Worm (Caenorhabditis elegans) whole organism, L1 larva: ENCODE measurements around the gene cbs-1.

Experiments
- C16A3.4 ChIP-seq: fragments of 150-350 bp; optimal IDR thresholded peaks from 2 replicates; lab custom pipeline; 2014; ENCODE audit warnings: missing biosample characterization, missing genetic modification characterization
- F16B12.6 ChIP-seq: fragments of 150-350 bp; optimal IDR thresholded peaks from 2 replicates; lab custom pipeline; 2014; ENCODE audit warnings: missing biosample characterization, missing genetic modification characterization
- aly-2 ChIP-seq: fragments of 150-350 bp; optimal IDR thresholded peaks from 2 replicates; lab custom pipeline; 2014; ENCODE audit warnings: missing biosample characterization, missing genetic modification characterization
- blmp-1 ChIP-seq: fragments of 150-350 bp; optimal IDR thresholded peaks from 2 replicates; lab custom pipeline; 2014; ENCODE audit warnings: missing biosample characterization, missing genetic modification characterization
- ceh-63 ChIP-seq: fragments of 200-800 bp; sonication (Bioruptor generic); optimal IDR thresholded peaks from 2 replicates; lab custom pipeline; 2018; ENCODE audit warnings: mild to moderate bottlenecking, missing genetic modification characterization, missing compliant biosample characterization
- ceh-82 ChIP-seq, 3 experiments: fragments of 150-350 bp in 1 of 3; sonication (generic microtip) in 2 of 3; optimal IDR thresholded peaks; 2 replicates each; lab custom pipeline; 2014 to 2017; ENCODE audit warnings: missing biosample characterization in 3 of 3, missing genetic modification characterization in 3 of 3
- ceh-88 ChIP-seq: fragments of 200-800 bp; sonication (Bioruptor generic); IDR thresholded peaks from 2 replicates; pipeline ENCODE4 v1.3.6; 2022; ENCODE audit warnings: missing genetic modification characterization, missing compliant biosample characterization
- dsc-1 ChIP-seq: sonication (generic microtip); optimal IDR thresholded peaks from 2 replicates; lab custom pipeline; 2016; ENCODE audit warnings: mild to moderate bottlenecking, missing genetic modification characterization, missing compliant biosample characterization
- efl-1 ChIP-seq, 4 experiments: fragments of 150-350 bp; optimal IDR thresholded peaks in 3 of 4; peaks in 1 of 4; 1 replicate in 1 of 4; 2 replicates in 3 of 4; lab custom pipeline; 2014; ENCODE audit warnings: missing biosample characterization in 2 of 4, missing genetic modification characterization in 2 of 4, missing genetic modification reagents in 2 of 4
- efl-3 ChIP-seq: fragments of 200-800 bp; sonication (Bioruptor generic); optimal IDR thresholded peaks from 2 replicates; lab custom pipeline; 2018; ENCODE audit warnings: mild to moderate bottlenecking, missing genetic modification characterization, missing compliant biosample characterization
- egl-27 ChIP-seq, 2 experiments: fragments of 150-350 bp in 1 of 2; sonication (generic microtip); optimal IDR thresholded peaks; 3 replicates each; lab custom pipeline; 2017 to 2018; ENCODE audit warnings: missing biosample characterization in 2 of 2, missing genetic modification characterization in 2 of 2, missing genetic modification reagents in 2 of 2
- elt-2 ChIP-seq: sonication (generic microtip); optimal IDR thresholded peaks from 2 replicates; lab custom pipeline; 2016; ENCODE audit warnings: missing genetic modification characterization, mild to moderate bottlenecking, inconsistent platforms, missing compliant biosample characterization, missing genetic modification reagents
- elt-3 ChIP-seq, 6 experiments: fragments of 150-350 bp in 1 of 6; sonication (generic microtip); optimal IDR thresholded peaks; 2 replicates each; lab custom pipeline; 2017 to 2018; ENCODE audit warnings: missing biosample characterization in 6 of 6, missing genetic modification characterization in 6 of 6, inconsistent platforms in 1 of 6
- fkh-10 ChIP-seq: sonication (generic microtip); optimal IDR thresholded peaks from 2 replicates; lab custom pipeline; 2017; ENCODE audit warnings: missing biosample characterization, missing genetic modification reagents, missing genetic modification characterization
- fkh-8 ChIP-seq: sonication (generic microtip); optimal IDR thresholded peaks from 2 replicates; lab custom pipeline; 2016; ENCODE audit warnings: mild to moderate bottlenecking, missing genetic modification characterization, missing compliant biosample characterization
- fos-1 ChIP-seq: fragments of 150-350 bp; optimal IDR thresholded peaks from 2 replicates; lab custom pipeline; 2014; ENCODE audit warnings: missing biosample characterization, missing genetic modification characterization
- grh-1 ChIP-seq: fragments of 200-800 bp; sonication (Bioruptor generic); IDR thresholded peaks from 2 replicates; pipeline ENCODE4 v1.3.6; 2022; ENCODE audit warnings: missing genetic modification reagents, missing genetic modification characterization, missing compliant biosample characterization
- irx-1 ChIP-seq: sonication (generic microtip); optimal IDR thresholded peaks from 2 replicates; lab custom pipeline; 2016; ENCODE audit warnings: missing genetic modification characterization, missing compliant biosample characterization
- isw-1 ChIP-seq: fragments of 200-800 bp; sonication (Bioruptor generic); IDR thresholded peaks from 2 replicates; pipeline ENCODE4 v1.3.6; 2022; ENCODE audit warnings: missing genetic modification characterization, missing compliant biosample characterization
- lin-14 ChIP-seq: fragments of 200-800 bp; sonication (Bioruptor generic); optimal IDR thresholded peaks from 2 replicates; lab custom pipeline; 2018; ENCODE audit warnings: mild to moderate bottlenecking, missing genetic modification characterization, moderate library complexity, missing compliant biosample characterization
- lin-35 ChIP-seq, 2 experiments: fragments of 150-350 bp; optimal IDR thresholded peaks; 2 replicates each; lab custom pipeline; 2014; ENCODE audit warnings: missing biosample characterization in 2 of 2, missing genetic modification characterization in 2 of 2, missing genetic modification reagents in 2 of 2
- lsy-2 ChIP-seq, 2 experiments: fragments of 150-350 bp; optimal IDR thresholded peaks; 2 replicates each; lab custom pipeline; 2014; ENCODE audit warnings: missing biosample characterization in 2 of 2, missing genetic modification characterization in 2 of 2
- mdl-1 ChIP-seq, 2 experiments: fragments of 150-350 bp; optimal IDR thresholded peaks; 2 replicates each; lab custom pipeline; 2014 to 2017; ENCODE audit warnings: missing biosample characterization in 2 of 2, missing genetic modification characterization in 2 of 2, inconsistent platforms in 1 of 2
- mef-2 ChIP-seq: fragments of 150-350 bp; optimal IDR thresholded peaks from 2 replicates; lab custom pipeline; 2014; ENCODE audit warnings: missing biosample characterization, missing genetic modification characterization
- nhr-19 ChIP-seq: fragments of 200-800 bp; sonication (Bioruptor generic); conservative IDR thresholded peaks from 2 replicates; pipeline ENCODE4 v1.3.6; 2022; ENCODE audit warnings: missing genetic modification characterization, missing compliant biosample characterization
- nhr-20 ChIP-seq: sonication (generic microtip); optimal IDR thresholded peaks from 2 replicates; lab custom pipeline; 2016; ENCODE audit warnings: mild to moderate bottlenecking, missing genetic modification characterization, missing compliant biosample characterization
- nhr-237 ChIP-seq: fragments of 150-350 bp; optimal IDR thresholded peaks from 2 replicates; lab custom pipeline; 2014; ENCODE audit warnings: missing biosample characterization, missing genetic modification characterization
- nhr-28 ChIP-seq: fragments of 150-350 bp; optimal IDR thresholded peaks from 2 replicates; lab custom pipeline; 2014; ENCODE audit warnings: missing biosample characterization, missing genetic modification characterization
- nhr-47 ChIP-seq: sonication (generic microtip); optimal IDR thresholded peaks from 2 replicates; lab custom pipeline; 2016; ENCODE audit warnings: mild to moderate bottlenecking, missing genetic modification characterization, moderate library complexity, missing compliant biosample characterization
- nhr-71 ChIP-seq: sonication (generic microtip); optimal IDR thresholded peaks from 2 replicates; lab custom pipeline; 2016; ENCODE audit warnings: mild to moderate bottlenecking, missing genetic modification characterization, moderate library complexity, missing compliant biosample characterization
- nhr-77 ChIP-seq: fragments of 150-350 bp; optimal IDR thresholded peaks from 2 replicates; lab custom pipeline; 2014; ENCODE audit warnings: missing biosample characterization, missing genetic modification characterization
- nhr-90 ChIP-seq: sonication (generic microtip); optimal IDR thresholded peaks from 2 replicates; lab custom pipeline; 2016; ENCODE audit warnings: mild to moderate bottlenecking, missing genetic modification characterization, missing compliant biosample characterization; ENCODE audit not compliant: poor library complexity
- pax-3 ChIP-seq: fragments of 200-800 bp; sonication (Bioruptor generic); optimal IDR thresholded peaks from 2 replicates; lab custom pipeline; 2018; ENCODE audit warnings: mild to moderate bottlenecking, missing genetic modification characterization, moderate library complexity, missing compliant biosample characterization
- pqm-1 ChIP-seq: sonication (generic microtip); optimal IDR thresholded peaks from 3 replicates; lab custom pipeline; 2017; ENCODE audit warnings: missing biosample characterization, missing genetic modification characterization
- skn-1 ChIP-seq: fragments of 150-350 bp; optimal IDR thresholded peaks from 2 replicates; lab custom pipeline; 2014; ENCODE audit warnings: missing biosample characterization, missing genetic modification characterization
- snpc-4 ChIP-seq: fragments of 150-350 bp; optimal IDR thresholded peaks from 2 replicates; lab custom pipeline; 2014; ENCODE audit warnings: missing biosample characterization, missing genetic modification characterization
- sox-4 ChIP-seq: sonication (generic microtip); optimal IDR thresholded peaks from 2 replicates; lab custom pipeline; 2016; ENCODE audit warnings: missing genetic modification characterization, missing compliant biosample characterization
- swsn-7 ChIP-seq: sonication (generic microtip); optimal IDR thresholded peaks from 2 replicates; lab custom pipeline; 2016; ENCODE audit warnings: missing genetic modification characterization, missing compliant biosample characterization
- tbx-2 ChIP-seq: sonication (generic microtip); optimal IDR thresholded peaks from 2 replicates; lab custom pipeline; 2016; ENCODE audit warnings: missing genetic modification characterization, missing compliant biosample characterization
- tlp-1 ChIP-seq: fragments of 150-350 bp; optimal IDR thresholded peaks from 2 replicates; lab custom pipeline; 2014; ENCODE audit warnings: missing biosample characterization, missing genetic modification characterization
- unc-130 ChIP-seq: fragments of 150-350 bp; optimal IDR thresholded peaks from 2 replicates; lab custom pipeline; 2017; ENCODE audit warnings: missing biosample characterization, missing genetic modification characterization, inconsistent platforms
- unc-86 ChIP-seq: sonication (generic microtip); optimal IDR thresholded peaks from 2 replicates; lab custom pipeline; 2016; ENCODE audit warnings: missing genetic modification characterization, missing compliant biosample characterization
- unc-98 ChIP-seq: fragments of 200-800 bp; sonication (Bioruptor generic); IDR thresholded peaks from 2 replicates; pipeline ENCODE4 v1.3.6; 2022; ENCODE audit warnings: missing genetic modification characterization, missing compliant biosample characterization
- vab-15 ChIP-seq: sonication (generic microtip); optimal IDR thresholded peaks from 2 replicates; lab custom pipeline; 2017; ENCODE audit warnings: missing genotype, mild to moderate bottlenecking, missing genetic modification characterization, missing compliant biosample characterization
- xbp-1 ChIP-seq: sonication (generic microtip); optimal IDR thresholded peaks from 2 replicates; lab custom pipeline; 2016; ENCODE audit warnings: missing genetic modification characterization, missing compliant biosample characterization
- zag-1 ChIP-seq: fragments of 150-350 bp; optimal IDR thresholded peaks from 2 replicates; lab custom pipeline; 2014; ENCODE audit warnings: missing biosample characterization, missing genetic modification characterization
- zip-4 ChIP-seq: fragments of 200-800 bp; sonication (Bioruptor generic); optimal IDR thresholded peaks from 2 replicates; lab custom pipeline; 2018; ENCODE audit warnings: mild to moderate bottlenecking, missing genetic modification characterization, moderate library complexity, missing compliant biosample characterization
- ztf-4 ChIP-seq: fragments of 150-350 bp; optimal IDR thresholded peaks from 2 replicates; lab custom pipeline; 2014; ENCODE audit warnings: missing biosample characterization, missing genetic modification characterization

cbs-1 gene

DNA sequence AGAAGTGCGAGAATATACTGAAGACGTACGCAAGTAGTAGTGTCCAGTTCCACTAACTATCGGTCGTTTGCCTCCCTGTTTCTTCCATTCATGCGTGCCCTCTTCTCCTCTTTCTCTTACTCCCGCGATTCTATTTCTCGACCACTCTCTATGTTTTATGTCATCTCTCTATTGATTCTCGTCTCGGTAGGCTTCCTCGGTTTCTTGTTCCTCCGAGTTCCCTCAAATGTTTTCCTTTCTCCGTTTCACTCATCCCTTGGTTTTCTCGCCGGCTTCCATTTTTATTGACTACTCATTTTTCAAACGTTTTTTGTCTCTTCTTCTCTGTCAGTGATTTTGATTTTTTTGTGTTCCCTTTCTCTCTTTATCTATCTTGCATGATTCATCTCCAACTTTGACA lies 27.7 kb upstream of the cbs-1 start (continued):
- TF ChIP-seq dsc-1 (tag; lab: Kevin White, UChicago) = peak; percentile 6
- no peak for TF ChIP-seq pqm-1 (tag; lab: Kevin White, UChicago)
- TF ChIP-seq vab-15 = no peak
- peak; percentile 45 for TF ChIP-seq xbp-1 (tag; lab: Kevin White, UChicago)
- peak in 1 of 2 experiments; percentile 74 for TF ChIP-seq mdl-1 (tag; optimal IDR thresholded peaks at IDR 0.05; lab: Kevin White, UChicago)
- TF ChIP-seq fkh-8 (tag; lab: Kevin White, UChicago) = peak; percentile 50
- TF ChIP-seq pax-3 (tag; lab: Kevin White, UChicago) = no peak
- peak; percentile 46 for TF ChIP-seq unc-130 (tag; lab: Kevin White, UChicago)
- TF ChIP-seq zip-4 (GFP tag; lab: Kevin White, UChicago) = no peak
- peak; percentile 70 for TF ChIP-seq nhr-71 (tag; lab: Kevin White, UChicago)
- no peak for TF ChIP-seq elt-2 (tag; lab: Kevin White, UChicago)
- TF ChIP-seq nhr-77 (tag; lab: Kevin White, UChicago) = peak; percentile 48
- no peak for TF ChIP-seq nhr-19 (GFP tag; lab: Robert Waterston, UW)
- TF ChIP-seq aly-2 (tag; lab: Kevin White, UChicago) = no peak
- TF ChIP-seq tbx-2 (tag; lab: Kevin White, UChicago) = peak; percentile 4
- no peak for TF ChIP-seq egl-27 (tag; optimal IDR thresholded peaks at IDR 0.05; lab: Kevin White, UChicago)
- no peak for TF ChIP-seq fkh-10 (GFP tag; lab: Kevin White, UChicago)
- no peak for TF ChIP-seq nhr-237 (tag; lab: Kevin White, UChicago)
- peak; percentile 60 for TF ChIP-seq C16A3.4 (tag; lab: Kevin White, UChicago)
- no peak for TF ChIP-seq mef-2 (tag; lab: Kevin White, UChicago)
- TF ChIP-seq sox-4 (tag; lab: Kevin White, UChicago) = no peak
- peak; percentile 26 for TF ChIP-seq nhr-90
- TF ChIP-seq elt-3 (tag; optimal IDR thresholded peaks at IDR 0.05; lab: Kevin White, UChicago) = peak in 3 of 6 experiments; percentile 41 to 65 (median 64)
- peak; percentile 25 for TF ChIP-seq skn-1 (tag; lab: Kevin White, UChicago)
- TF ChIP-seq unc-98 (GFP tag; lab: Robert Waterston, UW) = no peak
- TF ChIP-seq nhr-20 (tag; lab: Kevin White, UChicago) = peak; percentile 70
- no peak for TF ChIP-seq zag-1 (tag; lab: Kevin White, UChicago)
- peak; percentile 60 for TF ChIP-seq swsn-7
- no peak for TF ChIP-seq ceh-88 (GFP tag; lab: Robert Waterston, UW)
- peak in 1 of 2 experiments; percentile 71 for TF ChIP-seq lsy-2 (tag; optimal IDR thresholded peaks at IDR 0.05; lab: Kevin White, UChicago)
- no peak for TF ChIP-seq unc-86 (tag; lab: Kevin White, UChicago)
- TF ChIP-seq fos-1 (tag; lab: Kevin White, UChicago) = peak; percentile 23

DNA sequence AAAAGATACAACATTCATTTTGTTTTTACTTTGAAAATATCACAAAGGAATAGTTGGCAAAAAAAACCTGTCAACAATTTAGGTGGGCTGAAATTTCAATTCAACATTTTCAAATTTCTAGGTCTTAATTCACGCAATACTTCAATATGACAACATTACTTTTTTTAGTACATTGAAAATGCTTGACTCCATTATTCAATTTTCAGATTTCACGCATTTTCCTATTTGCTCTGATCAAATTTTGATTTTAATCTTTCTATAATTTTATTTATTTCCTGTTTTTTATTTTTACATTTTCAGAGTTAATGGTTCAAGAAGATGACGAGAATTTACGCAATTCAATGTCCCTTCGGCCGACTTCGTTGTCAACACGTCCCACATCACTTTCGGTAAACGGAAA lies 26.5 kb upstream of the cbs-1 start, which contains the start of gene mkk-4:
Gene mkk-4 (plus strand): TSS at position 301 of the 400 bp plus-strand sequence.
- TF ChIP-seq elt-2 (tag; lab: Kevin White, UChicago) (no peak), snpc-4 (tag; lab: Kevin White, UChicago) (no peak), ceh-82 (tag; optimal IDR thresholded peaks at IDR 0.05; lab: Kevin White, UChicago) (no peak), nhr-47 (tag; lab: Kevin White, UChicago) (no peak), irx-1 (tag; lab: Kevin White, UChicago) (no peak), ztf-4 (tag; lab: Kevin White, UChicago) (no peak), tlp-1 (tag; lab: Kevin White, UChicago) (no peak), lin-35 (GFP tag; optimal IDR thresholded peaks at IDR 0.05; lab: Kevin White, UChicago) (no peak), efl-3 (GFP tag; lab: Kevin White, UChicago) (no peak)
- TF ChIP-seq, all 84 proteins: peak for 0

DNA sequence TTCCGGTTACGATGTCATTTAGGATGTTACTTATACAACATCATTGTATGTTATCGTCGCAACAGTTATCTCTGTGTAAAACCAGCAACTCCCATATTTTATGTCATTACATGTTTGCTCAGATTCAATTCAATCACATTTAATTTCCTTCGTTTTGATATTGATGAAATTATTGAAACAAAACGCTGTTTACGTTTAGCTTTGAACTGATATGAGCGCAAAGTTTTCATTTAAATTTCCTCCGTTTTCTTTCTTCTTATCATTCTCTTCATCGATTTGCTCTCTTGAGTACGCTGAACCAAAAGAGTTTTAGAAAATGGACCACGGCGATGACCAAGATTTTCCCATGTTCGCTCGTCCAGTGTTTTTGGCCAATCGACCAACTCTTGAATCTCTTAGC lies 23.2 kb upstream of the cbs-1 start, which contains the start of gene sek-6:
Gene sek-6 (plus strand): TSS at position 315 of the 400 bp plus-strand sequence.
- TF ChIP-seq skn-1 (tag; lab: Kevin White, UChicago) (no peak), F16B12.6 (tag; lab: Kevin White, UChicago) (no peak), nhr-28 (tag; lab: Kevin White, UChicago) (no peak), grh-1 (GFP tag; lab: Robert Waterston, UW) (no peak), aly-2 (tag; lab: Kevin White, UChicago) (no peak), nhr-71 (tag; lab: Kevin White, UChicago) (no peak), nhr-237 (tag; lab: Kevin White, UChicago) (no peak), efl-1 (optimal IDR thresholded peaks at IDR 0.05; lab: Kevin White, UChicago) (no peak), efl-1 (GFP tag; optimal IDR thresholded peaks at IDR 0.05 in 1 of 2; lab: Kevin White, UChicago) (peak in 1 of 2 experiments; percentile 55), blmp-1 (no peak), zag-1 (tag; lab: Kevin White, UChicago) (no peak), ceh-63 (GFP tag; lab: Kevin White, UChicago) (no peak), elt-2 (tag; lab: Kevin White, UChicago) (peak; percentile 31), isw-1 (GFP tag; lab: Robert Waterston, UW) (no peak), tlp-1 (tag; lab: Kevin White, UChicago) (no peak), ceh-88 (GFP tag; lab: Robert Waterston, UW) (no peak), lin-14 (no peak), xbp-1 (tag; lab: Kevin White, UChicago) (no peak)
